Fruit fly (Drosophila melanogaster): Measurements from ENCODE around the gene CG3862.

CG3862 gene

DNA sequence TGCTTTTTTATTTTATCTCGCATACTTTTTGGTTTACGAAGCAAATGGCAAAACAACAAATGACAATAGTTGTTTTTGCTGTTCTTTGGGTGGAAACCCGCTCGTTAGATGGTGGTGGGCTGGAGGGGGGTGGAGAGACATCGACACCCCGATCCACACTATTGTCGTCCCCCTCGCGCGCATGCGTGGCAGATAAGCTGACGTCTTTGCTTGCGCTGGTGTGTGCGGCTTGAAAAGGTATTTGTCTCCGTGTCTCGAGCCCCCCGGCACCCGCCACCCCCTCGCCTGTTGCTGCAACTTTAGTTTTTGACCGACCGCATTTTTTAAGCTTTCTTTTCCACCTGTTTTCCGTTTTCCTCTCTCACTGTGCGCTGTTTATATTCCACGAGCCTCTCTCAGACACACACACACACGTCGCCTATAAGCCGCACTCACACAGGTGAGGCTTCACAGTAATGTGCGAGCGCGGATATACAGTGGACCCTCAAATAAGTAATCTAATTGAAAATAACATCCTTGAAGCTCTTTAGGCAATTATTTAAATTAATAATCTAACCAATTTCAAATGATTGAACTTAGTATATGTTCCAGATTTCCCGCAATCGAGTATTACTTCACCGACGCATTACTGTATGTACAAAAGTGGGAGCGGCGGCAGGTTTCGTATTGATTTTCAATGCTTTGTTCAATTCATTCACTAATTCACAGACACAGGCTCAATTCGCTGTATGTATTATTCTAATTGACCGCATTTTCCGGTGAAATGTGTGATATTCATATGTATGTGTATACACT lies 41.5 kb upstream of the CG3862 start (continued):
- TF ChIP-seq CG9705 (GFP tag; optimal IDR thresholded peaks at IDR 0.05): peak; percentile 95
- peak; percentile 75 for TF ChIP-seq dsf (GFP tag; optimal IDR thresholded peaks at IDR 0.05; ENCODE audit: borderline replicate concordance)
- peak; percentile 97 for TF ChIP-seq HLH106 (tag; optimal IDR thresholded peaks at IDR 0.05)
- peak; percentile 46 for TF ChIP-seq Rel (GFP tag; optimal IDR thresholded peaks at IDR 0.05)
- TF ChIP-seq Rel (tag; optimal IDR thresholded peaks at IDR 0.05): peak; percentile 82
- peak; percentile 88 for TF ChIP-seq Jra (GFP tag; optimal IDR thresholded peaks at IDR 0.05)
- no peak for TF ChIP-seq Myc (optimal IDR thresholded peaks at IDR 0.05)
- TF ChIP-seq Abd-B (GFP tag; optimal IDR thresholded peaks at IDR 0.05): no peak

DNA sequence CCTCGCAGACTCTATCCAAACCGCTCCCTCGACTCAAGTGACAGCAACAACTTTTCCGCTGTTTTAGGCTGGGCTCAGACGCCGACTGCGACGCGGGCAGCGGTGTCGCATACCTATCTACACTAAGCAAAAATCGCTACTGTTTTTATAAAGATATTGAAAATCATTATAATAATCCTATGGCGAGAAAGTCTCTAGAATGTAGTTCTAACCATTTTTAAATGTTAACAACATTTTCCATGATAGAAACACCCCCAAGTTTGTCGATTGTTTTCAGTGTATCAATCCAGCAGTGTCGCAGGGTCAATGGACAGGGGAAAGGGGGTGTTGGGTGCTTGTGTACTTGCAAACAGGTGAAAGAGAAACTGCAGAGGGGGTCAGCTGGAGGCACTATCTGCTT lies 40.2 kb upstream of the CG3862 start:
- TF ChIP-seq sage (GFP tag; optimal IDR thresholded peaks at IDR 0.05) (peak; percentile 98), usp (GFP tag; optimal IDR thresholded peaks at IDR 0.05) (no peak), Hr83 (GFP tag; optimal IDR thresholded peaks at IDR 0.05; ENCODE audit: poor library complexity, severe bottlenecking) (peak; percentile 89), GATAd (GFP tag; optimal IDR thresholded peaks at IDR 0.05) (peak; percentile 92), brk (GFP tag; optimal IDR thresholded peaks at IDR 0.05) (peak; percentile 97), Sp1 (GFP tag; optimal IDR thresholded peaks at IDR 0.05) (peak; percentile 97), CG32264 (GFP tag; optimal IDR thresholded peaks at IDR 0.05) (peak; percentile 97), Dfd (GFP tag; optimal IDR thresholded peaks at IDR 0.05) (no peak), lola (GFP tag; optimal IDR thresholded peaks at IDR 0.05) (no peak), Vsx2 (GFP tag; optimal IDR thresholded peaks at IDR 0.05; ENCODE audit: partially characterized antibody) (no peak), dsf (GFP tag; optimal IDR thresholded peaks at IDR 0.05; ENCODE audit: borderline replicate concordance) (peak; percentile 92), jim (GFP tag; optimal IDR thresholded peaks at IDR 0.05) (peak; percentile 38), ey (GFP tag; optimal IDR thresholded peaks at IDR 0.05) (peak; percentile 99), pan (optimal IDR thresholded peaks at IDR 0.05) (no peak), Hnf4 (GFP tag; optimal IDR thresholded peaks at IDR 0.05) (peak; percentile 99), CrebA (GFP tag; optimal IDR thresholded peaks at IDR 0.05; ENCODE audit: borderline replicate concordance) (peak; percentile 94), br (GFP tag; optimal IDR thresholded peaks at IDR 0.05) (peak; percentile 99), foxo (GFP tag; optimal IDR thresholded peaks at IDR 0.05) (peak; percentile 96 to 99), tai (GFP tag; optimal IDR thresholded peaks at IDR 0.05) (no peak), Dif (GFP tag; optimal IDR thresholded peaks at IDR 0.05; ENCODE audit: partially characterized antibody) (no peak), Hr78 (GFP tag; optimal IDR thresholded peaks at IDR 0.05) (no peak), N (GFP tag; optimal IDR thresholded peaks at IDR 0.05) (no peak), OdsH (GFP tag; optimal IDR thresholded peaks at IDR 0.05) (peak; percentile 98), Myc (optimal IDR thresholded peaks at IDR 0.05) (no peak), woc (GFP tag; optimal IDR thresholded peaks at IDR 0.05) (peak; percentile 95), dmrt93B (GFP tag; optimal IDR thresholded peaks at IDR 0.05) (peak; percentile 93), HLH106 (tag; optimal IDR thresholded peaks at IDR 0.05) (peak; percentile 98), Abd-B (GFP tag; optimal IDR thresholded peaks at IDR 0.05) (no peak), sv (GFP tag; optimal IDR thresholded peaks at IDR 0.05) (peak; percentile 96), psq (GFP tag; optimal IDR thresholded peaks at IDR 0.05) (peak; percentile 97), h (GFP tag; optimal IDR thresholded peaks at IDR 0.05) (peak; percentile 99), rgr (GFP tag; optimal IDR thresholded peaks at IDR 0.05) (peak; percentile 99), Rel (GFP tag; optimal IDR thresholded peaks at IDR 0.05) (peak; percentile 93), Rel (tag; optimal IDR thresholded peaks at IDR 0.05) (peak; percentile 84), CG9705 (GFP tag; optimal IDR thresholded peaks at IDR 0.05) (peak; percentile 95), Mio (GFP tag; optimal IDR thresholded peaks at IDR 0.05) (peak; percentile 88), Jra (GFP tag; optimal IDR thresholded peaks at IDR 0.05) (peak; percentile 95), fru (GFP tag; optimal IDR thresholded peaks at IDR 0.05) (peak; percentile 99), dl (GFP tag; optimal IDR thresholded peaks at IDR 0.05; ENCODE audit: insufficient read depth in 1 of 2, partially characterized antibody in 2 of 2) (no peak)

All from whole organism, wandering third instar larva.